Fruit fly (Drosophila melanogaster) whole organism, embryonic: ENCODE measurements around the gene CG32425.

Experiments used
- ATbp ChIP-seq: fragments of 200-800 bp; sonication (Bioruptor generic); optimal IDR thresholded peaks from 2 replicates; lab custom pipeline; 2017; ENCODE audit warnings: missing biosample characterization, mild to moderate bottlenecking, missing genetic modification characterization, missing genetic modification reagents
- Abd-B ChIP-seq: fragments of 200-800 bp; sonication (Bioruptor generic); optimal IDR thresholded peaks from 2 replicates; lab custom pipeline; 2018; ENCODE audit warnings: missing biosample characterization, mild to moderate bottlenecking, missing genetic modification characterization, moderate library complexity
- Ada2b ChIP-seq: fragments of 200-800 bp; sonication (Bioruptor generic); IDR thresholded peaks from 2 replicates; pipeline ENCODE4 v1.3.6; 2022; ENCODE audit warnings: missing biosample characterization, missing genetic modification characterization
- Antp ChIP-seq: fragments of 200-800 bp; sonication (Bioruptor generic); optimal IDR thresholded peaks from 3 replicates; lab custom pipeline; 2016; ENCODE audit warnings: missing biosample characterization, missing genetic modification characterization
- Atf-2 ChIP-seq: fragments of 200-800 bp; sonication (Bioruptor generic); optimal IDR thresholded peaks from 2 replicates; lab custom pipeline; 2016; ENCODE audit warnings: missing biosample characterization, missing genetic modification characterization
- CG11085 ChIP-seq: fragments of 200-800 bp; sonication (Bioruptor generic); IDR thresholded peaks from 2 replicates; pipeline ENCODE4 v1.3.6; 2022; ENCODE audit warnings: missing biosample characterization, missing genetic modification characterization
- CG12155 ChIP-seq: fragments of 200-800 bp; sonication (Bioruptor generic); optimal IDR thresholded peaks from 3 replicates; lab custom pipeline; 2016; ENCODE audit warnings: missing biosample characterization, missing genetic modification characterization
- CG12219 ChIP-seq: fragments of 200-800 bp; sonication (Bioruptor generic); optimal IDR thresholded peaks from 3 replicates; lab custom pipeline; 2018; ENCODE audit warnings: missing biosample characterization, mild to moderate bottlenecking, missing genetic modification characterization
- CG1233 ChIP-seq: fragments of 200-800 bp; sonication (Bioruptor generic); optimal IDR thresholded peaks from 4 replicates; lab custom pipeline; 2018; ENCODE audit warnings: missing biosample characterization, mild to moderate bottlenecking, missing genetic modification characterization
- CG14965 ChIP-seq: fragments of 200-800 bp; sonication (Bioruptor generic); optimal IDR thresholded peaks from 2 replicates; lab custom pipeline; 2016; ENCODE audit warnings: missing biosample characterization, missing genetic modification characterization, borderline replicate concordance
- CG15011 ChIP-seq: fragments of 200-800 bp; sonication (Bioruptor generic); optimal IDR thresholded peaks from 3 replicates; lab custom pipeline; 2018; ENCODE audit warnings: missing biosample characterization, mild to moderate bottlenecking, missing genetic modification characterization
- CG1529 ChIP-seq: fragments of 200-800 bp; sonication (Bioruptor generic); optimal IDR thresholded peaks from 3 replicates; lab custom pipeline; 2018; ENCODE audit warnings: missing biosample characterization, missing genetic modification characterization
- CG15514 ChIP-seq: fragments of 200-800 bp; sonication (Bioruptor generic); optimal IDR thresholded peaks from 3 replicates; lab custom pipeline; 2017; ENCODE audit warnings: missing biosample characterization, missing genetic modification characterization, mild to moderate bottlenecking, moderate library complexity, missing genetic modification reagents
- CG16779 ChIP-seq: fragments of 200-800 bp; sonication (Bioruptor generic); IDR thresholded peaks from 2 replicates; pipeline ENCODE4 v1.3.6; 2022; ENCODE audit warnings: missing biosample characterization, missing genetic modification characterization
- CG18476 ChIP-seq: fragments of 200-800 bp; sonication (Bioruptor generic); optimal IDR thresholded peaks from 2 replicates; lab custom pipeline; 2016; ENCODE audit warnings: missing biosample characterization, mild to moderate bottlenecking, missing genetic modification characterization
- CG18619 ChIP-seq: fragments of 200-800 bp; sonication (Bioruptor generic); optimal IDR thresholded peaks from 3 replicates; lab custom pipeline; 2017; ENCODE audit warnings: missing biosample characterization, mild to moderate bottlenecking, missing genetic modification characterization
- CG6683 ChIP-seq: fragments of 200-800 bp; sonication (Bioruptor generic); optimal IDR thresholded peaks from 2 replicates; lab custom pipeline; 2017; ENCODE audit warnings: missing biosample characterization, mild to moderate bottlenecking, missing genetic modification characterization, missing genetic modification reagents
- CG6813 ChIP-seq: fragments of 200-800 bp; sonication (Bioruptor generic); optimal IDR thresholded peaks from 2 replicates; lab custom pipeline; 2017; ENCODE audit warnings: missing biosample characterization, missing genetic modification characterization, mild to moderate bottlenecking, moderate library complexity, missing genetic modification reagents
- CG7372 ChIP-seq: fragments of 200-800 bp; sonication (Bioruptor generic); IDR thresholded peaks from 2 replicates; pipeline ENCODE4 v1.3.6; 2022; ENCODE audit warnings: missing biosample characterization, missing genetic modification characterization
- CG9609 ChIP-seq: fragments of 200-800 bp; sonication (Bioruptor generic); optimal IDR thresholded peaks from 3 replicates; lab custom pipeline; 2016; ENCODE audit warnings: missing biosample characterization, missing genetic modification characterization
- Chrac-16 ChIP-seq: fragments of 200-800 bp; sonication (Bioruptor generic); optimal IDR thresholded peaks from 3 replicates; lab custom pipeline; 2016; ENCODE audit warnings: missing biosample characterization, missing genetic modification characterization
- CrebB ChIP-seq: fragments of 200-800 bp; sonication (Bioruptor generic); optimal IDR thresholded peaks from 3 replicates; lab custom pipeline; 2018; ENCODE audit warnings: missing biosample characterization, mild to moderate bottlenecking, missing genetic modification characterization
- D ChIP-seq, 2 experiments: fragments of 200-800 bp in 1 of 2; fragments of >200 bp in 1 of 2; sonication (Bioruptor generic) in 1 of 2; optimal IDR thresholded peaks; 2 replicates in 1 of 2; 3 replicates in 1 of 2; lab custom pipeline; 2017; ENCODE audit warnings: mild to moderate bottlenecking in 1 of 2, missing biosample characterization in 1 of 2, missing genetic modification characterization in 1 of 2, missing genetic modification reagents in 1 of 2
- Dad ChIP-seq: fragments of 200-800 bp; sonication (Bioruptor generic); optimal IDR thresholded peaks from 3 replicates; lab custom pipeline; 2016; ENCODE audit warnings: missing biosample characterization, missing genetic modification characterization
- Dek ChIP-seq: fragments of 200-800 bp; sonication (Bioruptor generic); optimal IDR thresholded peaks from 3 replicates; lab custom pipeline; 2019; ENCODE audit warnings: missing biosample characterization, mild to moderate bottlenecking, missing genetic modification characterization, moderate library complexity
- Doc2 ChIP-seq: fragments of 200-800 bp; sonication (Bioruptor generic); IDR thresholded peaks from 2 replicates; pipeline ENCODE4 v1.3.6; 2022; ENCODE audit warnings: missing biosample characterization, missing genetic modification characterization
- E2f1 ChIP-seq: fragments of 200-800 bp; sonication (Bioruptor generic); IDR thresholded peaks from 2 replicates; pipeline ENCODE4 v1.3.6; 2022; ENCODE audit warnings: missing biosample characterization, missing genetic modification characterization
- Fer1 ChIP-seq: fragments of 200-800 bp; sonication (Bioruptor generic); optimal IDR thresholded peaks from 2 replicates; lab custom pipeline; 2017; ENCODE audit warnings: missing biosample characterization, mild to moderate bottlenecking, missing genetic modification characterization
- MTF-1 ChIP-seq: fragments of 200-800 bp; sonication (Bioruptor generic); optimal IDR thresholded peaks from 2 replicates; lab custom pipeline; 2018; ENCODE audit warnings: missing biosample characterization, mild to moderate bottlenecking, missing genetic modification characterization, borderline replicate concordance
- Max ChIP-seq: fragments of 200-800 bp; sonication (Bioruptor generic); optimal IDR thresholded peaks from 2 replicates; lab custom pipeline; 2016; ENCODE audit warnings: missing biosample characterization, mild to moderate bottlenecking, missing genetic modification characterization
- Oaz ChIP-seq: fragments of 200-800 bp; sonication (Bioruptor generic); IDR thresholded peaks from 2 replicates; pipeline ENCODE4 v1.3.6; 2022; ENCODE audit warnings: missing biosample characterization, missing genetic modification characterization
- Pdp1 ChIP-seq, 2 experiments: fragments of 200-800 bp; sonication (Bioruptor generic); optimal IDR thresholded peaks; 3 replicates each; lab custom pipeline; 2016; ENCODE audit warnings: missing biosample characterization in 2 of 2, missing genetic modification characterization in 2 of 2, mild to moderate bottlenecking in 1 of 2, moderate library complexity in 1 of 2
- Sin3A ChIP-seq: fragments of >200 bp; optimal IDR thresholded peaks from 2 replicates; lab custom pipeline; 2018
- amos ChIP-seq: fragments of 200-800 bp; sonication (Bioruptor generic); IDR thresholded peaks from 2 replicates; pipeline ENCODE4 v1.3.6; 2022; ENCODE audit warnings: missing biosample characterization, missing genetic modification characterization; ENCODE audit not compliant: partially characterized antibody
- ap ChIP-seq: fragments of 200-800 bp; sonication (Bioruptor generic); IDR thresholded peaks from 2 replicates; pipeline ENCODE4 v1.3.6; 2022; ENCODE audit warnings: missing biosample characterization, missing genetic modification characterization
- bbx ChIP-seq: fragments of 200-800 bp; sonication (Bioruptor generic); IDR thresholded peaks from 2 replicates; pipeline ENCODE4 v1.3.6; 2022; ENCODE audit warnings: missing biosample characterization, missing genetic modification characterization; ENCODE audit not compliant: partially characterized antibody
- chm ChIP-seq: fragments of 200-800 bp; sonication (Bioruptor generic); IDR thresholded peaks from 2 replicates; pipeline ENCODE4 v1.3.6; 2022; ENCODE audit warnings: missing biosample characterization, missing genetic modification characterization
- emc ChIP-seq: fragments of 200-800 bp; sonication (Bioruptor generic); optimal IDR thresholded peaks from 2 replicates; lab custom pipeline; 2016; ENCODE audit warnings: missing biosample characterization, missing genetic modification characterization
- lab ChIP-seq: fragments of 200-800 bp; sonication (Bioruptor generic); optimal IDR thresholded peaks from 3 replicates; lab custom pipeline; 2017; ENCODE audit warnings: missing biosample characterization, missing genetic modification characterization, mild to moderate bottlenecking, moderate library complexity, missing genetic modification reagents
- lilli ChIP-seq: fragments of 200-800 bp; sonication (Bioruptor generic); optimal IDR thresholded peaks from 3 replicates; lab custom pipeline; 2016; ENCODE audit warnings: missing biosample characterization, missing genetic modification characterization
- nau ChIP-seq: fragments of 200-800 bp; sonication (Bioruptor generic); optimal IDR thresholded peaks from 3 replicates; lab custom pipeline; 2017; ENCODE audit warnings: missing biosample characterization, mild to moderate bottlenecking, missing genetic modification characterization, missing genetic modification reagents
- pita ChIP-seq: fragments of 200-800 bp; sonication (Bioruptor generic); optimal IDR thresholded peaks from 2 replicates; lab custom pipeline; 2017; ENCODE audit warnings: missing biosample characterization, mild to moderate bottlenecking, missing genetic modification characterization
- pnt ChIP-seq: fragments of 200-800 bp; sonication (Bioruptor generic); optimal IDR thresholded peaks from 3 replicates; lab custom pipeline; 2016; ENCODE audit warnings: missing biosample characterization, missing genetic modification characterization
- rib ChIP-seq: fragments of 200-800 bp; sonication (Bioruptor generic); IDR thresholded peaks from 2 replicates; pipeline ENCODE4 v1.3.6; 2022; ENCODE audit warnings: missing biosample characterization, missing genetic modification characterization
- salm ChIP-seq: fragments of 200-800 bp; sonication (Bioruptor generic); optimal IDR thresholded peaks from 2 replicates; lab custom pipeline; 2018; ENCODE audit warnings: missing biosample characterization, mild to moderate bottlenecking, missing genetic modification characterization
- sug ChIP-seq: fragments of 200-800 bp; optimal IDR thresholded peaks from 2 replicates; lab custom pipeline; 2019; ENCODE audit warnings: missing biosample characterization, mild to moderate bottlenecking, missing genetic modification characterization, moderate library complexity
- tin ChIP-seq: fragments of 200-800 bp; sonication (Bioruptor generic); optimal IDR thresholded peaks from 3 replicates; lab custom pipeline; 2016; ENCODE audit warnings: missing biosample characterization, missing genetic modification characterization
- trh ChIP-seq: fragments of 200-800 bp; sonication (Bioruptor generic); optimal IDR thresholded peaks from 2 replicates; lab custom pipeline; 2016; ENCODE audit warnings: missing biosample characterization, missing genetic modification characterization

CG32425 gene

dm6 chr3L:20509121-20509934 lies 12.2 kb downstream of the CG32425 start (continued):
- TF ChIP-seq lilli (GFP tag; lab: Kevin White, UChicago) (peak; percentile 87), chm (GFP tag; lab: Robert Waterston, UW) (no peak), pita (no peak), Chrac-16 (GFP tag; lab: Kevin White, UChicago) (peak; percentile 57), CrebB (tag; lab: Kevin White, UChicago) (no peak), CG18619 (peak; percentile 81), D (optimal IDR thresholded peaks at IDR 0.05; lab: Kevin White, UChicago) (no peak), D (GFP tag; optimal IDR thresholded peaks at IDR 0.05; lab: Kevin White, UChicago) (peak; percentile 70), salm (tag; lab: Kevin White, UChicago) (peak; percentile 43), emc (GFP tag; lab: Kevin White, UChicago) (peak; percentile 55), amos (GFP tag; lab: Robert Waterston, UW) (no peak), CG16779 (GFP tag; lab: Robert Waterston, UW) (no peak), nau (GFP tag; lab: Kevin White, UChicago) (peak; percentile 70), CG12155 (GFP tag; lab: Kevin White, UChicago) (peak; percentile 62), tin (GFP tag; lab: Kevin White, UChicago) (peak; percentile 68), CG7372 (GFP tag; lab: Robert Waterston, UW) (peak; percentile 53; the same call in 1 of the 2 replicates), Atf-2 (GFP tag; lab: Kevin White, UChicago) (peak; percentile 67), CG1529 (GFP tag; lab: Kevin White, UChicago) (peak; percentile 60), Oaz (GFP tag; lab: Robert Waterston, UW) (no peak), CG6683 (GFP tag; lab: Kevin White, UChicago) (peak; percentile 69), MTF-1 (GFP tag; lab: Kevin White, UChicago) (no peak), CG6813 (peak; percentile 51), CG14965 (GFP tag; lab: Kevin White, UChicago) (no peak), CG12219 (GFP tag; lab: Kevin White, UChicago) (peak; percentile 63), bbx (GFP tag; lab: Robert Waterston, UW) (no peak), Pdp1 (GFP tag; optimal IDR thresholded peaks at IDR 0.05; lab: Kevin White, UChicago) (peak; percentile 66 to 89), Abd-B (GFP tag; lab: Kevin White, UChicago) (peak; percentile 64), Fer1 (GFP tag; lab: Kevin White, UChicago) (peak; percentile 84), lab (GFP tag; lab: Kevin White, UChicago) (peak; percentile 85), ATbp (GFP tag; lab: Kevin White, UChicago) (peak; percentile 17), CG9609 (GFP tag; lab: Kevin White, UChicago) (peak; percentile 50), CG1233 (peak; percentile 79), Sin3A (no peak), CG15011 (GFP tag; lab: Kevin White, UChicago) (peak; percentile 85), CG11085 (GFP tag; lab: Robert Waterston, UW) (no peak), pnt (GFP tag; lab: Kevin White, UChicago) (peak; percentile 48), Dad (GFP tag; lab: Kevin White, UChicago) (peak; percentile 54), Dek (tag; lab: Kevin White, UChicago) (peak; percentile 78), trh (GFP tag; lab: Kevin White, UChicago) (no peak), Ada2b (GFP tag; lab: Robert Waterston, UW) (peak; percentile 39; the same call in 1 of the 2 replicates), sug (peak; percentile 81), Antp (GFP tag; lab: Kevin White, UChicago) (peak; percentile 5), E2f1 (GFP tag; lab: Robert Waterston, UW) (no peak), rib (no peak), ap (GFP tag; lab: Robert Waterston, UW) (no peak), Max (GFP tag; lab: Kevin White, UChicago) (peak; percentile 82), Doc2 (GFP tag; lab: Robert Waterston, UW) (no peak), CG18476 (GFP tag; lab: Kevin White, UChicago) (peak; percentile 72), CG15514 (GFP tag; lab: Kevin White, UChicago) (peak; percentile 37)
